Worm (Caenorhabditis elegans) whole organism, mixed stage, embryonic: ENCODE measurements around the gene str-81.

ENCODE experiments used
- M03D4.4 ChIP-seq: sonication (generic microtip); optimal IDR thresholded peaks from 2 replicates; lab custom pipeline; 2017; ENCODE audit warnings: mild to moderate bottlenecking, missing genetic modification characterization, missing compliant biosample characterization
- bed-3 ChIP-seq: fragments of 200-800 bp; sonication (Bioruptor generic); optimal IDR thresholded peaks from 3 replicates; lab custom pipeline; 2018; ENCODE audit warnings: mild to moderate bottlenecking, missing genetic modification characterization, moderate library complexity, missing compliant biosample characterization
- blmp-1 ChIP-seq: fragments of 150-350 bp; optimal IDR thresholded peaks from 2 replicates; lab custom pipeline; 2014; ENCODE audit warnings: missing biosample characterization, missing genetic modification characterization
- ceh-39 ChIP-seq: fragments of 150-350 bp; optimal IDR thresholded peaks from 2 replicates; lab custom pipeline; 2014; ENCODE audit warnings: missing biosample characterization, missing genetic modification characterization
- ceh-43 ChIP-seq: fragments of 200-800 bp; sonication (Bioruptor generic); optimal IDR thresholded peaks from 2 replicates; lab custom pipeline; 2018; ENCODE audit warnings: mild to moderate bottlenecking, missing genetic modification characterization, moderate library complexity, missing compliant biosample characterization
- ceh-83 ChIP-seq: fragments of 200-800 bp; sonication (Bioruptor generic); optimal IDR thresholded peaks from 2 replicates; lab custom pipeline; 2018; ENCODE audit warnings: mild to moderate bottlenecking, missing genetic modification characterization, missing compliant biosample characterization
- ces-1 ChIP-seq: fragments of 150-350 bp; optimal IDR thresholded peaks from 2 replicates; lab custom pipeline; 2014; ENCODE audit warnings: missing biosample characterization, missing genetic modification reagents, missing genetic modification characterization
- cnd-1 ChIP-seq: fragments of 200-800 bp; sonication (Bioruptor generic); optimal IDR thresholded peaks from 2 replicates; lab custom pipeline; 2018; ENCODE audit warnings: mild to moderate bottlenecking, missing genetic modification characterization, missing compliant biosample characterization
- drap-1 ChIP-seq: fragments of 200-800 bp; sonication (Bioruptor generic); optimal IDR thresholded peaks from 3 replicates; lab custom pipeline; 2018; ENCODE audit warnings: mild to moderate bottlenecking, missing genetic modification characterization, missing compliant biosample characterization
- elt-1 ChIP-seq: sonication (generic microtip); optimal IDR thresholded peaks from 2 replicates; lab custom pipeline; 2017; ENCODE audit warnings: missing genetic modification characterization, mild to moderate bottlenecking, missing compliant biosample characterization, antibody characterized with exemption, moderate library complexity, borderline replicate concordance; ENCODE audit not compliant: insufficient read depth
- elt-3 ChIP-seq: fragments of 150-350 bp; optimal IDR thresholded peaks from 2 replicates; lab custom pipeline; 2014; ENCODE audit warnings: missing biosample characterization, missing genetic modification characterization
- lin-13 ChIP-seq: fragments of 150-350 bp; optimal IDR thresholded peaks from 2 replicates; lab custom pipeline; 2014; ENCODE audit warnings: missing biosample characterization, missing genetic modification characterization
- lsy-2 ChIP-seq: fragments of 150-350 bp; optimal IDR thresholded peaks from 2 replicates; lab custom pipeline; 2014; ENCODE audit warnings: missing biosample characterization, missing genetic modification characterization
- mab-5 ChIP-seq: fragments of 150-350 bp; optimal IDR thresholded peaks from 2 replicates; lab custom pipeline; 2014; ENCODE audit warnings: missing biosample characterization, missing genetic modification characterization
- mep-1 ChIP-seq: fragments of 150-350 bp; optimal IDR thresholded peaks from 2 replicates; lab custom pipeline; 2017; ENCODE audit warnings: missing biosample characterization, missing genetic modification reagents, missing genetic modification characterization, inconsistent platforms
- mls-2 ChIP-seq: sonication (generic microtip); optimal IDR thresholded peaks from 2 replicates; lab custom pipeline; 2016; ENCODE audit warnings: mild to moderate bottlenecking, missing genetic modification characterization, moderate library complexity, missing compliant biosample characterization
- nhr-12 ChIP-seq: fragments of 150-350 bp; optimal IDR thresholded peaks from 2 replicates; lab custom pipeline; 2014; ENCODE audit warnings: missing biosample characterization, missing genetic modification characterization
- nhr-2 ChIP-seq: fragments of 150-350 bp; optimal IDR thresholded peaks from 2 replicates; lab custom pipeline; 2014; ENCODE audit warnings: missing biosample characterization, missing genetic modification characterization
- nhr-28 ChIP-seq: fragments of 150-350 bp; optimal IDR thresholded peaks from 2 replicates; lab custom pipeline; 2014; ENCODE audit warnings: missing biosample characterization, missing genetic modification characterization
- nhr-76 ChIP-seq: sonication (generic microtip); optimal IDR thresholded peaks from 2 replicates; lab custom pipeline; 2017; ENCODE audit warnings: missing biosample characterization, missing genetic modification characterization
- pha-4 ChIP-seq: fragments of 150-350 bp; optimal IDR thresholded peaks from 2 replicates; lab custom pipeline; 2018; ENCODE audit warnings: missing biosample characterization, missing genetic modification reagents, missing genetic modification characterization
- sem-2 ChIP-seq: fragments of 200-800 bp; sonication (Bioruptor generic); optimal IDR thresholded peaks from 2 replicates; lab custom pipeline; 2018; ENCODE audit warnings: mild to moderate bottlenecking, missing genetic modification characterization, missing compliant biosample characterization
- snpc-4 ChIP-seq: fragments of 150-350 bp; optimal IDR thresholded peaks from 2 replicates; lab custom pipeline; 2014; ENCODE audit warnings: missing biosample characterization, missing genetic modification characterization
- sptf-1 ChIP-seq: sonication (generic microtip); optimal IDR thresholded peaks from 2 replicates; lab custom pipeline; 2017; ENCODE audit warnings: mild to moderate bottlenecking, missing genetic modification characterization, moderate library complexity, missing compliant biosample characterization
- tbx-8 ChIP-seq: fragments of 200-800 bp; sonication (Bioruptor generic); optimal IDR thresholded peaks from 2 replicates; lab custom pipeline; 2018; ENCODE audit warnings: mild to moderate bottlenecking, missing genetic modification characterization, moderate library complexity, missing compliant biosample characterization
- unc-120 ChIP-seq: sonication (generic microtip); optimal IDR thresholded peaks from 2 replicates; lab custom pipeline; 2017; ENCODE audit warnings: missing genetic modification characterization, missing compliant biosample characterization; ENCODE audit not compliant: poor library complexity, severe bottlenecking
- unc-39 ChIP-seq: fragments of 150-350 bp; optimal IDR thresholded peaks from 2 replicates; lab custom pipeline; 2014; ENCODE audit warnings: missing biosample characterization, missing genetic modification characterization
- unc-62 ChIP-seq: fragments of 150-350 bp; optimal IDR thresholded peaks from 2 replicates; lab custom pipeline; 2014; ENCODE audit warnings: missing biosample characterization, missing genetic modification reagents, missing genetic modification characterization
- zip-8 ChIP-seq: fragments of 150-350 bp; optimal IDR thresholded peaks from 2 replicates; lab custom pipeline; 2014; ENCODE audit warnings: missing biosample characterization, missing genetic modification characterization
- ztf-11 ChIP-seq: fragments of 150-350 bp; optimal IDR thresholded peaks from 2 replicates; lab custom pipeline; 2014; ENCODE audit warnings: missing biosample characterization, missing genetic modification characterization

str-81 gene

ce11 chrV:19230413-19230812, 20.5 kb downstream of the str-81 start, which contains the start of gene sqst-3:
Gene sqst-3, plus strand, starts transcription at chrV:19230782.
- TF ChIP-seq bed-3 (GFP tag; lab: Kevin White, UChicago): no peak
- no peak for TF ChIP-seq unc-62 (GFP tag; lab: Kevin White, UChicago)
- TF ChIP-seq tbx-8 (GFP tag; lab: Kevin White, UChicago): no peak
- no peak for TF ChIP-seq sem-2 (GFP tag; lab: Kevin White, UChicago)
- TF ChIP-seq nhr-76 (tag; lab: Kevin White, UChicago): no peak
- no peak for TF ChIP-seq ztf-11 (tag; lab: Kevin White, UChicago)
- no peak for TF ChIP-seq ceh-83 (GFP tag; lab: Kevin White, UChicago)
- no peak for TF ChIP-seq mab-5
- TF ChIP-seq drap-1 (GFP tag; lab: Kevin White, UChicago): no peak
- no peak for TF ChIP-seq mls-2
- TF ChIP-seq ceh-43 (GFP tag; lab: Kevin White, UChicago): no peak
- TF ChIP-seq ceh-39 (tag; lab: Kevin White, UChicago): no peak
- no peak for TF ChIP-seq elt-1
- no peak for TF ChIP-seq blmp-1 (tag; lab: Kevin White, UChicago)
- no peak for TF ChIP-seq snpc-4 (tag; lab: Kevin White, UChicago)
- no peak for TF ChIP-seq elt-3
- TF ChIP-seq ces-1 (GFP tag; lab: Kevin White, UChicago): no peak

- TF ChIP-seq lsy-2 (tag; lab: Kevin White, UChicago) (no peak), mab-5 (no peak), elt-1 (no peak), sem-2 (GFP tag; lab: Kevin White, UChicago) (no peak), snpc-4 (tag; lab: Kevin White, UChicago) (no peak), lin-13 (no peak), nhr-28 (tag; lab: Kevin White, UChicago) (no peak), ceh-43 (GFP tag; lab: Kevin White, UChicago) (no peak)
These were observed 33.2 kb downstream of the str-81 start, which contains the start of gene oac-49 for ce11 chrV:19217675-19218074. Gene oac-49, plus strand, starts transcription at chrV:19217975.

ce11 chrV:19217104-19217503, 33.8 kb downstream of the str-81 start, which contains the start of gene srr-2:
Gene srr-2, minus strand, starts transcription at chrV:19217176.
- TF ChIP-seq snpc-4 (tag; lab: Kevin White, UChicago): no peak

DNA sequence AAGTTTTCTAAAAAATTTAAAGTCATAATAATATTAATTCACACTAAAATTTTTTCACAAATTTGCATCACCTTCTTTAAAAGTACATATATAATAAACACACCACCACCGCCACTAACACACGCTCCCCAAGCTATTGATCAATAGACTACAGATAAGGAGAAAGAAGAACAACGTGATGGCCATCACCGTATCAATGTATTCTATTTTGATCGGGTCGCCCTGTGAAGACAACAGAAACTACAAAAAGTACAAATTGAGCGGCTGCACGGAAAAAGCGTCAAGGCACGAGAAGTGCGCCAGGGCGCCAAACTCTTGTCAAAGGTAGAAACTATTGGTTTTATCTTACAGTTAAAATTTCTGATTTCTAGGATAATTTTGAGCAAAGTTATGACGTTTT, 38.5 kb downstream of the str-81 start:
- TF ChIP-seq unc-62 (GFP tag; lab: Kevin White, UChicago) (no peak), ztf-11 (tag; lab: Kevin White, UChicago) (no peak), cnd-1 (tag; lab: Kevin White, UChicago) (no peak), mls-2 (no peak), ceh-43 (GFP tag; lab: Kevin White, UChicago) (no peak), ceh-83 (GFP tag; lab: Kevin White, UChicago) (no peak)

- TF ChIP-seq nhr-28 (tag; lab: Kevin White, UChicago) (no peak), unc-39 (tag; lab: Kevin White, UChicago) (no peak), elt-3 (no peak), mep-1 (no peak), sem-2 (GFP tag; lab: Kevin White, UChicago) (no peak), mls-2 (no peak), bed-3 (GFP tag; lab: Kevin White, UChicago) (no peak), nhr-2 (tag; lab: Kevin White, UChicago) (no peak), zip-8 (tag; lab: Kevin White, UChicago) (no peak), nhr-12 (tag; lab: Kevin White, UChicago) (no peak), unc-120 (tag; lab: Kevin White, UChicago) (no peak), sptf-1 (tag; lab: Kevin White, UChicago) (no peak), snpc-4 (tag; lab: Kevin White, UChicago) (no peak), ceh-39 (tag; lab: Kevin White, UChicago) (no peak), lsy-2 (tag; lab: Kevin White, UChicago) (no peak), mab-5 (no peak), blmp-1 (tag; lab: Kevin White, UChicago) (no peak), ceh-83 (GFP tag; lab: Kevin White, UChicago) (no peak), tbx-8 (GFP tag; lab: Kevin White, UChicago) (no peak), ces-1 (GFP tag; lab: Kevin White, UChicago) (no peak)
These were observed 39.1 kb downstream of the str-81 start, which contains the start of gene nhr-79 for ce11 chrV:19211795-19212194. Gene nhr-79, minus strand, starts transcription at chrV:19211895.

DNA sequence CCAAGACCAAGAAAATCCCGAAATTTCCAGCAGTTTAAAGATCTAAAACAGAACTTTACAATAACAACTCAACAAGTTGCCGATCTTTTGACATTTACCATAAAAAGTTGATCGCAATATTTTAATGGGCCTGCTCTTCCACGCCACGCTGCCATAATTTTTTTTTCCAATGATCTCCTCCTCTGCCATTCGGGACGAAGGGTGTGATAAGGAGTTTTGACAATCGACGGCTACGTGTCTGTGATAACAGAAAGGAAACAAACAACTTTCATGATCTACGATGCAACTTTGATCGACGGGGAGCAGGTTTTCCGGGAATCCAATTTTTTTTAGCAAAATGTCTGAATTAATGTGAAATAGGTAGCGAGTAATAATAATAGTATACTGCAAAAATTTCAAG, 44.0 kb downstream of the str-81 start:
- TF ChIP-seq M03D4.4 (no peak), ceh-43 (GFP tag; lab: Kevin White, UChicago) (no peak), bed-3 (GFP tag; lab: Kevin White, UChicago) (no peak), unc-120 (tag; lab: Kevin White, UChicago) (no peak), elt-3 (no peak), nhr-2 (tag; lab: Kevin White, UChicago) (no peak), nhr-12 (tag; lab: Kevin White, UChicago) (no peak), sem-2 (GFP tag; lab: Kevin White, UChicago) (no peak), ceh-83 (GFP tag; lab: Kevin White, UChicago) (no peak), mab-5 (no peak), lin-13 (no peak), snpc-4 (tag; lab: Kevin White, UChicago) (no peak), cnd-1 (tag; lab: Kevin White, UChicago) (no peak), pha-4 (tag; lab: Kevin White, UChicago) (no peak), nhr-28 (tag; lab: Kevin White, UChicago) (no peak), ceh-39 (tag; lab: Kevin White, UChicago) (no peak), ces-1 (GFP tag; lab: Kevin White, UChicago) (no peak)
